Fruit fly (Drosophila melanogaster) whole organism, embryonic: ENCODE data around the gene TyrRII.

Source experiments
- Atf6 ChIP-seq: fragments of 200-800 bp; sonication (Bioruptor generic); IDR thresholded peaks from 2 replicates; pipeline ENCODE4 v1.3.6; 2022; ENCODE audit warnings: missing biosample characterization, missing genetic modification characterization
- Bdp1 ChIP-seq: fragments of 200-800 bp; sonication (Bioruptor generic); optimal IDR thresholded peaks from 3 replicates; lab custom pipeline; 2016; ENCODE audit warnings: missing biosample characterization, missing genetic modification characterization
- CG13775 ChIP-seq: fragments of 200-800 bp; sonication (Bioruptor generic); optimal IDR thresholded peaks from 3 replicates; lab custom pipeline; 2017; ENCODE audit warnings: missing biosample characterization, mild to moderate bottlenecking, missing genetic modification characterization
- CG14441 ChIP-seq: fragments of 200-800 bp; sonication (Bioruptor generic); IDR thresholded peaks from 2 replicates; pipeline ENCODE4 v1.3.6; 2022; ENCODE audit warnings: missing biosample characterization, missing genetic modification characterization
- CG14710 ChIP-seq: fragments of 200-800 bp; sonication (Bioruptor generic); optimal IDR thresholded peaks from 3 replicates; lab custom pipeline; 2019; ENCODE audit warnings: missing biosample characterization, mild to moderate bottlenecking, missing genetic modification characterization, moderate library complexity
- CG15696 ChIP-seq: fragments of 200-800 bp; sonication (Bioruptor generic); optimal IDR thresholded peaks from 2 replicates; lab custom pipeline; 2019; ENCODE audit warnings: missing biosample characterization, mild to moderate bottlenecking, missing genetic modification characterization, moderate library complexity
- CG17186 ChIP-seq: fragments of 200-800 bp; sonication (Bioruptor generic); optimal IDR thresholded peaks from 3 replicates; lab custom pipeline; 2017; ENCODE audit warnings: missing biosample characterization, missing genetic modification reagents, missing genetic modification characterization
- CG17829 ChIP-seq: fragments of 200-800 bp; optimal IDR thresholded peaks from 2 replicates; lab custom pipeline; 2019; ENCODE audit warnings: missing biosample characterization, mild to moderate bottlenecking, missing genetic modification characterization, moderate library complexity
- CG30020 ChIP-seq: fragments of 200-800 bp; optimal IDR thresholded peaks from 2 replicates; lab custom pipeline; 2019; ENCODE audit warnings: missing biosample characterization, mild to moderate bottlenecking, missing genetic modification characterization, moderate library complexity
- CG30431 ChIP-seq: fragments of 200-800 bp; sonication (Bioruptor generic); optimal IDR thresholded peaks from 2 replicates; lab custom pipeline; 2017; ENCODE audit warnings: missing biosample characterization, missing genetic modification characterization
- CG3726 ChIP-seq: fragments of 200-800 bp; sonication (Bioruptor generic); IDR thresholded peaks from 3 replicates; pipeline ENCODE4, ENCODE4 v1.3.6; 2022; ENCODE audit warnings: missing biosample characterization, missing genetic modification characterization
- CG6272 ChIP-seq: fragments of 200-800 bp; sonication (Bioruptor generic); IDR thresholded peaks from 2 replicates; pipeline ENCODE4 v1.3.6; 2022; ENCODE audit warnings: missing biosample characterization, missing genetic modification characterization
- CG7357 ChIP-seq: fragments of 200-800 bp; sonication (Bioruptor generic); IDR thresholded peaks from 3 replicates; pipeline ENCODE4 v1.3.6; 2022; ENCODE audit warnings: missing biosample characterization, missing genetic modification characterization
- CG7745 ChIP-seq: fragments of 200-800 bp; sonication (Bioruptor generic); optimal IDR thresholded peaks from 2 replicates; lab custom pipeline; 2018; ENCODE audit warnings: missing biosample characterization, mild to moderate bottlenecking, missing genetic modification characterization, moderate library complexity
- CG7987 ChIP-seq: fragments of 200-800 bp; sonication (Bioruptor generic); optimal IDR thresholded peaks from 2 replicates; lab custom pipeline; 2018; ENCODE audit warnings: missing biosample characterization, mild to moderate bottlenecking, missing genetic modification characterization, moderate library complexity
- CG8924 ChIP-seq: fragments of 200-800 bp; optimal IDR thresholded peaks from 3 replicates; lab custom pipeline; 2019; ENCODE audit warnings: missing biosample characterization, mild to moderate bottlenecking, missing genetic modification characterization, moderate library complexity
- CG9609 ChIP-seq: fragments of 200-800 bp; sonication (Bioruptor generic); optimal IDR thresholded peaks from 3 replicates; lab custom pipeline; 2016; ENCODE audit warnings: missing biosample characterization, missing genetic modification characterization
- CG9727 ChIP-seq: fragments of 200-800 bp; sonication (Bioruptor generic); optimal IDR thresholded peaks from 3 replicates; lab custom pipeline; 2017; ENCODE audit warnings: missing biosample characterization, mild to moderate bottlenecking, missing genetic modification characterization
- CHES-1-like ChIP-seq: fragments of 200-800 bp; sonication (Bioruptor generic); optimal IDR thresholded peaks from 2 replicates; lab custom pipeline; 2016; ENCODE audit warnings: missing biosample characterization, missing genetic modification characterization
- Camta ChIP-seq: fragments of 200-800 bp; sonication (Bioruptor generic); optimal IDR thresholded peaks from 2 replicates; lab custom pipeline; 2016; ENCODE audit warnings: missing biosample characterization, missing genetic modification characterization
- D19A ChIP-seq: fragments of 200-800 bp; optimal IDR thresholded peaks from 3 replicates; lab custom pipeline; 2019; ENCODE audit warnings: missing biosample characterization, mild to moderate bottlenecking, missing genetic modification characterization, moderate library complexity
- Dip2 ChIP-seq: fragments of 200-800 bp; sonication (Bioruptor generic); IDR thresholded peaks from 2 replicates; pipeline ENCODE4 v1.3.6; 2022; ENCODE audit warnings: missing biosample characterization, missing genetic modification characterization
- Ets65A ChIP-seq: fragments of 200-800 bp; sonication (Bioruptor generic); peaks from one replicate; lab custom pipeline; 2016; ENCODE audit warnings: missing biosample characterization, missing genetic modification characterization
- Fer1 ChIP-seq: fragments of 200-800 bp; sonication (Bioruptor generic); optimal IDR thresholded peaks from 2 replicates; lab custom pipeline; 2017; ENCODE audit warnings: missing biosample characterization, mild to moderate bottlenecking, missing genetic modification characterization
- Lhr ChIP-seq: fragments of 200-800 bp; sonication (Bioruptor generic); optimal IDR thresholded peaks from 3 replicates; lab custom pipeline; 2017; ENCODE audit warnings: mild to moderate bottlenecking, missing biosample characterization, missing genetic modification reagents, missing genetic modification characterization
- MESR4 ChIP-seq: fragments of 200-800 bp; sonication (Bioruptor generic); optimal IDR thresholded peaks from 2 replicates; lab custom pipeline; 2018; ENCODE audit warnings: missing biosample characterization, mild to moderate bottlenecking, missing genetic modification characterization, moderate library complexity
- Rx ChIP-seq: fragments of 200-800 bp; sonication (Bioruptor generic); IDR thresholded peaks from 2 replicates; pipeline ENCODE4 v1.3.6; 2022; ENCODE audit warnings: missing biosample characterization, missing genetic modification characterization
- Stat92E ChIP-seq, 3 experiments: fragments of >200 bp in 2 of 3; fragments of 200-800 bp in 1 of 3; sonication (Bioruptor generic) in 1 of 3; optimal IDR thresholded peaks; 2 replicates each; lab custom pipeline; 2017 to 2019; ENCODE audit warnings: missing biosample characterization in 3 of 3, missing genetic modification characterization in 3 of 3, mild to moderate bottlenecking in 1 of 3, moderate library complexity in 1 of 3
- Xbp1 ChIP-seq: fragments of 200-800 bp; sonication (Bioruptor generic); optimal IDR thresholded peaks from 3 replicates; lab custom pipeline; 2016; ENCODE audit warnings: missing biosample characterization, mild to moderate bottlenecking, missing genetic modification characterization
- az2 ChIP-seq: fragments of 200-800 bp; sonication (Bioruptor generic); optimal IDR thresholded peaks from 3 replicates; lab custom pipeline; 2016; ENCODE audit warnings: missing biosample characterization, missing genetic modification characterization
- bcd ChIP-seq: fragments of 200-800 bp; sonication (Bioruptor generic); optimal IDR thresholded peaks from 2 replicates; lab custom pipeline; 2017; ENCODE audit warnings: missing biosample characterization, mild to moderate bottlenecking, missing genetic modification characterization
- cg ChIP-seq: fragments of 200-800 bp; sonication (Bioruptor generic); optimal IDR thresholded peaks from 3 replicates; lab custom pipeline; 2019; ENCODE audit warnings: missing biosample characterization, mild to moderate bottlenecking, missing genetic modification characterization, moderate library complexity
- cwo ChIP-seq: fragments of 200-800 bp; sonication (Bioruptor generic); optimal IDR thresholded peaks from 3 replicates; lab custom pipeline; 2017; ENCODE audit warnings: missing biosample characterization, missing genetic modification characterization, mild to moderate bottlenecking, moderate library complexity, missing genetic modification reagents
- disco-r ChIP-seq: fragments of 200-800 bp; sonication (Bioruptor generic); optimal IDR thresholded peaks from 2 replicates; lab custom pipeline; 2016; ENCODE audit warnings: missing biosample characterization, missing genetic modification characterization
- eve ChIP-seq, 2 experiments: fragments of >200 bp; optimal IDR thresholded peaks; 2 replicates each; lab custom pipeline; 2017; ENCODE audit warnings: missing biosample characterization in 2 of 2, missing genetic modification characterization in 2 of 2
- gcm2 ChIP-seq: fragments of 200-800 bp; sonication (Bioruptor generic); optimal IDR thresholded peaks from 2 replicates; lab custom pipeline; 2016; ENCODE audit warnings: missing biosample characterization, missing genetic modification characterization
- gem ChIP-seq: fragments of 200-800 bp; sonication (Bioruptor generic); optimal IDR thresholded peaks from 2 replicates; lab custom pipeline; 2019; ENCODE audit warnings: missing biosample characterization, mild to moderate bottlenecking, missing genetic modification characterization, moderate library complexity
- gfzf ChIP-seq: fragments of 200-800 bp; sonication (Bioruptor generic); optimal IDR thresholded peaks from 2 replicates; lab custom pipeline; 2016; ENCODE audit warnings: missing biosample characterization, mild to moderate bottlenecking, missing genetic modification characterization, moderate library complexity
- gro ChIP-seq: fragments of 200-800 bp; sonication (Bioruptor generic); optimal IDR thresholded peaks from 2 replicates; lab custom pipeline; 2016; ENCODE audit warnings: missing biosample characterization, missing genetic modification characterization
- hb ChIP-seq: fragments of 200-800 bp; sonication (Bioruptor generic); IDR thresholded peaks from 3 replicates; pipeline ENCODE4 v1.3.6; 2022; ENCODE audit warnings: missing biosample characterization, missing genetic modification characterization; ENCODE audit not compliant: partially characterized antibody
- her ChIP-seq: fragments of 200-800 bp; sonication (Bioruptor generic); optimal IDR thresholded peaks from 2 replicates; lab custom pipeline; 2016; ENCODE audit warnings: missing biosample characterization, missing genetic modification characterization
- jing ChIP-seq: fragments of 200-800 bp; sonication (Bioruptor generic); optimal IDR thresholded peaks from 2 replicates; lab custom pipeline; 2018; ENCODE audit warnings: missing biosample characterization, mild to moderate bottlenecking, missing genetic modification characterization
- knrl ChIP-seq: fragments of 200-800 bp; sonication (Bioruptor generic); IDR thresholded peaks from 3 replicates; pipeline ENCODE4 v1.3.6; 2022; ENCODE audit warnings: missing biosample characterization, missing genetic modification characterization; ENCODE audit not compliant: partially characterized antibody
- lbe ChIP-seq: fragments of 200-800 bp; sonication (Bioruptor generic); optimal IDR thresholded peaks from 2 replicates; lab custom pipeline; 2016; ENCODE audit warnings: missing biosample characterization, mild to moderate bottlenecking, missing genetic modification characterization
- odd ChIP-seq: fragments of 200-800 bp; sonication (Bioruptor generic); optimal IDR thresholded peaks from 2 replicates; lab custom pipeline; 2017; ENCODE audit warnings: missing biosample characterization, mild to moderate bottlenecking, missing genetic modification characterization
- onecut ChIP-seq: fragments of 200-800 bp; sonication (Bioruptor generic); IDR thresholded peaks from 2 replicates; pipeline ENCODE4 v1.3.6; 2022; ENCODE audit warnings: missing biosample characterization, missing genetic modification characterization
- pfk ChIP-seq: fragments of 200-800 bp; sonication (Bioruptor generic); optimal IDR thresholded peaks from 2 replicates; lab custom pipeline; 2018; ENCODE audit warnings: missing biosample characterization, mild to moderate bottlenecking, missing genetic modification characterization, moderate library complexity
- pita ChIP-seq: fragments of 200-800 bp; sonication (Bioruptor generic); optimal IDR thresholded peaks from 2 replicates; lab custom pipeline; 2017; ENCODE audit warnings: missing biosample characterization, mild to moderate bottlenecking, missing genetic modification characterization
- pzg ChIP-seq: fragments of 200-800 bp; sonication (Bioruptor generic); optimal IDR thresholded peaks from 3 replicates; lab custom pipeline; 2018; ENCODE audit warnings: missing biosample characterization, mild to moderate bottlenecking, missing genetic modification characterization, moderate library complexity
- wek ChIP-seq: fragments of 200-800 bp; sonication (Bioruptor generic); optimal IDR thresholded peaks from 3 replicates; lab custom pipeline; 2018; ENCODE audit warnings: missing biosample characterization, mild to moderate bottlenecking, missing genetic modification characterization, moderate library complexity

TyrRII gene

dm6 chr3R:17718051-17718693 is 18.2 kb upstream of the TyrRII start, which contains the start of gene osa (continued):
- TF ChIP-seq pita (GFP tag; lab: Kevin White, UChicago) (no peak), knrl (GFP tag; lab: Robert Waterston, UW) (no peak), odd (no peak), cwo (GFP tag; lab: Kevin White, UChicago) (peak; percentile 13), Ets65A (peak; percentile 48), CG9727 (GFP tag; lab: Kevin White, UChicago) (peak; percentile 51), Lhr (GFP tag; lab: Kevin White, UChicago) (peak; percentile 39), MESR4 (peak; percentile 88), onecut (GFP tag; lab: Robert Waterston, UW) (peak; percentile 33), Stat92E (GFP tag; optimal IDR thresholded peaks at IDR 0.05; lab: Kevin White, UChicago) (peak in 1 of 3 experiments; percentile 32), Bdp1 (peak; percentile 18), CG7987 (no peak), Rx (GFP tag; lab: Robert Waterston, UW) (no peak), CG30431 (GFP tag; lab: Kevin White, UChicago) (no peak), CG14441 (GFP tag; lab: Robert Waterston, UW) (no peak), gfzf (GFP tag; lab: Kevin White, UChicago) (peak; percentile 58), CG9609 (GFP tag; lab: Kevin White, UChicago) (peak; percentile 9), pzg (peak; percentile 83), CG7745 (no peak), disco-r (GFP tag; lab: Kevin White, UChicago) (no peak), her (GFP tag; lab: Kevin White, UChicago) (peak; percentile 98), CG7357 (GFP tag; lab: Robert Waterston, UW) (no peak), CHES-1-like (GFP tag; lab: Kevin White, UChicago) (peak; percentile 41), CG17186 (GFP tag; lab: Kevin White, UChicago) (peak; percentile 75), D19A (tag; lab: Kevin White, UChicago) (peak; percentile 78), bcd (GFP tag; lab: Kevin White, UChicago) (peak; percentile 28), Camta (GFP tag; lab: Kevin White, UChicago) (peak; percentile 2), Xbp1 (GFP tag; lab: Kevin White, UChicago) (peak; percentile 12), gem (tag; lab: Kevin White, UChicago) (no peak), CG3726 (GFP tag; lab: Robert Waterston, UW) (no peak), jing (GFP tag; lab: Kevin White, UChicago) (no peak), wek (GFP tag; lab: Kevin White, UChicago) (no peak), CG15696 (no peak), eve (GFP tag; optimal IDR thresholded peaks at IDR 0.05; lab: Kevin White, UChicago) (no peak), Atf6 (GFP tag; lab: Robert Waterston, UW) (no peak), Fer1 (GFP tag; lab: Kevin White, UChicago) (peak; percentile 34), CG6272 (GFP tag; lab: Robert Waterston, UW) (peak; percentile 70; the same call in 1 of the 2 replicates), Dip2 (GFP tag; lab: Robert Waterston, UW) (no peak), gro (GFP tag; lab: Kevin White, UChicago) (peak; percentile 42), CG8924 (peak; percentile 30), hb (GFP tag; lab: Robert Waterston, UW) (no peak), CG13775 (GFP tag; lab: Kevin White, UChicago) (peak; percentile 54), CG17829 (peak; percentile 21), CG30020 (tag; lab: Kevin White, UChicago) (peak; percentile 39), az2 (GFP tag; lab: Kevin White, UChicago) (no peak), cg (GFP tag; lab: Kevin White, UChicago) (peak; percentile 5), pfk (GFP tag; lab: Kevin White, UChicago) (peak; percentile 88), CG14710 (tag; lab: Kevin White, UChicago) (peak; percentile 57), lbe (GFP tag; lab: Kevin White, UChicago) (peak; percentile 54), gcm2 (GFP tag; lab: Kevin White, UChicago) (no peak)
